Worm (Caenorhabditis elegans): ENCODE results near the gene Y66D12A.16.

ce11 chrIII:11481309-11481845 is 42.0 kb upstream of the Y66D12A.16 start:
- TF ChIP-seq med-1 (GFP tag; optimal IDR thresholded peaks at IDR 0.05; ENCODE audit: insufficient read depth) (no peak), cog-1 (tag; optimal IDR thresholded peaks at IDR 0.05) (no peak), ref-1 (GFP tag; conservative IDR thresholded peaks at IDR 0.05) (no peak), tab-1 (GFP tag; IDR thresholded peaks at IDR 0.05) (no peak), flt-1 (GFP tag; IDR thresholded peaks at IDR 0.05) (no peak), ztf-23 (GFP tag; IDR thresholded peaks at IDR 0.05) (no peak), klf-2 (GFP tag; conservative IDR thresholded peaks at IDR 0.05) (no peak), T22C8.4 (GFP tag; IDR thresholded peaks at IDR 0.05) (no peak), ztf-29 (GFP tag; IDR thresholded peaks at IDR 0.05) (no peak)

All from whole organism, midembryonic.